Fruit fly (Drosophila melanogaster): Measurements from ENCODE around the gene CG34165.

Gene CG34165

dm6 chr2L:14682325-14682884 lies 31.1 kb upstream of the CG34165 start (continued):
- no peak for TF ChIP-seq CG6854 (GFP tag; optimal IDR thresholded peaks at IDR 0.05)
- no peak for TF ChIP-seq Hr4 (GFP tag; optimal IDR thresholded peaks at IDR 0.05)
- TF ChIP-seq Ets96B (tag; optimal IDR thresholded peaks at IDR 0.05), result no peak
- no peak for TF ChIP-seq CG34406 (GFP tag; optimal IDR thresholded peaks at IDR 0.05)
- no peak for TF ChIP-seq CG15336 (GFP tag; IDR thresholded peaks at IDR 0.05)
- no peak for TF ChIP-seq CG11902 (GFP tag; optimal IDR thresholded peaks at IDR 0.05)
- no peak for TF ChIP-seq CG8119 (GFP tag; IDR thresholded peaks at IDR 0.05)
- no peak for TF ChIP-seq Eip93F (GFP tag; optimal IDR thresholded peaks at IDR 0.05)
- TF ChIP-seq Hr39 (GFP tag; optimal IDR thresholded peaks at IDR 0.05), result no peak
- TF ChIP-seq fkh (GFP tag; optimal IDR thresholded peaks at IDR 0.05), result no peak
- TF ChIP-seq lz (GFP tag; optimal IDR thresholded peaks at IDR 0.05), result no peak
- no peak for TF ChIP-seq CG4318 (GFP tag; optimal IDR thresholded peaks at IDR 0.05)
- TF ChIP-seq Sox14 (GFP tag; optimal IDR thresholded peaks at IDR 0.05), result peak; percentile 37
- no peak for TF ChIP-seq salr (GFP tag; optimal IDR thresholded peaks at IDR 0.05)
- TF ChIP-seq CG9139 (GFP tag; optimal IDR thresholded peaks at IDR 0.05), result peak; percentile 20
- TF ChIP-seq Eip78C (GFP tag), result peak; percentile 7
- no peak for TF ChIP-seq Hr38 (GFP tag; optimal IDR thresholded peaks at IDR 0.05)
- TF ChIP-seq spab (GFP tag; optimal IDR thresholded peaks at IDR 0.05), result no peak
- no peak for TF ChIP-seq CG6808 (GFP tag; optimal IDR thresholded peaks at IDR 0.05)
- no peak for TF ChIP-seq Sox102F (GFP tag; optimal IDR thresholded peaks at IDR 0.05)
- TF ChIP-seq CG16779 (tag; optimal IDR thresholded peaks at IDR 0.05), result no peak
- no peak for TF ChIP-seq CG10669 (GFP tag; optimal IDR thresholded peaks at IDR 0.05)
- no peak for TF ChIP-seq vri (GFP tag; optimal IDR thresholded peaks at IDR 0.05)

- TF ChIP-seq Blimp-1 (GFP tag; optimal IDR thresholded peaks at IDR 0.05) (no peak), Sox102F (GFP tag; optimal IDR thresholded peaks at IDR 0.05) (no peak), eg (GFP tag; IDR thresholded peaks at IDR 0.05) (0 out of 3 replicates have a peak, but pooled peaks have one; percentile 6), ss (GFP tag; optimal IDR thresholded peaks at IDR 0.05) (no peak), fkh (GFP tag; optimal IDR thresholded peaks at IDR 0.05) (no peak), CG6163 (GFP tag; IDR thresholded peaks at IDR 0.05) (peak; percentile 27; the same call in 1 of the 3 replicates), CG3919 (GFP tag; optimal IDR thresholded peaks at IDR 0.05) (no peak), Ets96B (tag; optimal IDR thresholded peaks at IDR 0.05) (no peak), CG4318 (GFP tag; optimal IDR thresholded peaks at IDR 0.05) (no peak), CG16779 (tag; optimal IDR thresholded peaks at IDR 0.05) (no peak), CG11902 (GFP tag; optimal IDR thresholded peaks at IDR 0.05) (no peak), spab (GFP tag; optimal IDR thresholded peaks at IDR 0.05) (no peak), esn (GFP tag; optimal IDR thresholded peaks at IDR 0.05) (no peak)
Measured at dm6 chr2L:14683596-14683995, 30.0 kb upstream of the CG34165 start.

- peak; percentile 37 for TF ChIP-seq Eip78C (GFP tag)
- TF ChIP-seq CG34406 (GFP tag; optimal IDR thresholded peaks at IDR 0.05), result no peak
- TF ChIP-seq acj6 (GFP tag; optimal IDR thresholded peaks at IDR 0.05), result no peak
- no peak for TF ChIP-seq Hr39 (GFP tag; optimal IDR thresholded peaks at IDR 0.05)
Measured at dm6 chr2L:14684966-14685365, 28.6 kb upstream of the CG34165 start.

- TF ChIP-seq Met (GFP tag; optimal IDR thresholded peaks at IDR 0.05) (no peak), lz (GFP tag; optimal IDR thresholded peaks at IDR 0.05) (no peak), fkh (GFP tag; optimal IDR thresholded peaks at IDR 0.05) (peak; percentile 99), vri (GFP tag; optimal IDR thresholded peaks at IDR 0.05) (peak; percentile 76), Hr4 (GFP tag; optimal IDR thresholded peaks at IDR 0.05) (no peak), CG10669 (GFP tag; optimal IDR thresholded peaks at IDR 0.05) (no peak), Ets21C (GFP tag; optimal IDR thresholded peaks at IDR 0.05) (no peak), achi (GFP tag; optimal IDR thresholded peaks at IDR 0.05) (no peak), Eip78C (GFP tag) (peak; percentile 30), fd85E (GFP tag; optimal IDR thresholded peaks at IDR 0.05) (no peak), CG11762 (GFP tag; optimal IDR thresholded peaks at IDR 0.05; ENCODE audit: insufficient read depth) (no peak), topi (GFP tag; optimal IDR thresholded peaks at IDR 0.05) (no peak), CG7368 (GFP tag; optimal IDR thresholded peaks at IDR 0.05) (no peak), net (GFP tag; optimal IDR thresholded peaks at IDR 0.05) (no peak), svp (GFP tag) (no peak), eg (GFP tag; IDR thresholded peaks at IDR 0.05) (no peak)
Measured at dm6 chr2L:14685637-14686232, 27.8 kb upstream of the CG34165 start.
